Worm (Caenorhabditis elegans): ENCODE measurements around the gene T08B6.4.
A peak's percentile ranks its signal among the peaks of the same experiment; 100 is the strongest.

DNA sequence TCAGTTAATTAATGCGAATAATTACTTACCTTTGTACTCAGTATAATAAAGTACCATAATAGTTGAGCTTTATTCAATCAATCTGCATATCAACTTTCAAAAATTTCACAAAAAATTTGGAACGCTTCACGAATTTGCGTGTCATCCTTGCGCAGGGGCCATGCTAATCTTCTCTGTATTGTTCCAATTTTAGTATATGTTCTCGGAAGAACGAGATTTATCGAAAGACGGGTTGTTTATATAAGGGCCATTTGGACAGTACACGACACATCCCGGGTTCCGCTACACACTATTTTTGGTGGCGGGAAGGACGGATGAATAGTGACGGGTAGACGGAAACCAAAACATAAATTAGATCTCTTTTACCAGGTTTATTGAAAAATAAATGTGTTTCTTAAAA lies 41.0 kb upstream of the T08B6.4 start:
- TF ChIP-seq flt-1 (GFP tag; IDR thresholded peaks at IDR 0.05) (0 out of 2 replicates have a peak, but pooled peaks have one; percentile 22), ztf-23 (GFP tag; IDR thresholded peaks at IDR 0.05) (no peak)
